Worm (Caenorhabditis elegans): ENCODE measurements around the gene ZK377.15.

Gene ZK377.15

ce11 chrX:3465785-3466184 is at the start of gene ZK377.15, which contains the start of gene sax-3:
Gene ZK377.15 (minus strand): TSS chrX:3465885.
Gene sax-3 (minus strand): TSS chrX:3465927.
- no peak for TF ChIP-seq W03F9.2 (tag; optimal IDR thresholded peaks at IDR 0.05)
- no peak for TF ChIP-seq him-1 (tag; optimal IDR thresholded peaks at IDR 0.05)
- no peak for TF ChIP-seq dao-5 (tag; optimal IDR thresholded peaks at IDR 0.05)

ce11 chrX:3513715-3514114 is 48.0 kb upstream of the ZK377.15 start:
- no peak for TF ChIP-seq him-1 (tag; optimal IDR thresholded peaks at IDR 0.05)
- no peak for TF ChIP-seq W03F9.2 (tag; optimal IDR thresholded peaks at IDR 0.05)
- TF ChIP-seq dao-5 (tag; optimal IDR thresholded peaks at IDR 0.05), result no peak

ce11 chrX:3508906-3509305 is 43.2 kb upstream of the ZK377.15 start, which contains the start of gene sox-4:
Gene sox-4 (minus strand): TSS chrX:3509006.
- TF ChIP-seq dao-5 (tag; optimal IDR thresholded peaks at IDR 0.05) (no peak), W03F9.2 (tag; optimal IDR thresholded peaks at IDR 0.05) (no peak), him-1 (tag; optimal IDR thresholded peaks at IDR 0.05) (no peak)

ce11 chrX:3507214-3507613 is 41.5 kb upstream of the ZK377.15 start:
- TF ChIP-seq him-1 (tag; optimal IDR thresholded peaks at IDR 0.05), result no peak

- TF ChIP-seq him-1 (tag; optimal IDR thresholded peaks at IDR 0.05), result no peak
- no peak for TF ChIP-seq W03F9.2 (tag; optimal IDR thresholded peaks at IDR 0.05)
- TF ChIP-seq dao-5 (tag; optimal IDR thresholded peaks at IDR 0.05), result no peak
Measured at ce11 chrX:3506556-3506955, 40.9 kb upstream of the ZK377.15 start.

ce11 chrX:3505062-3505461 is 39.4 kb upstream of the ZK377.15 start:
- no peak for TF ChIP-seq dao-5 (tag; optimal IDR thresholded peaks at IDR 0.05)
- TF ChIP-seq W03F9.2 (tag; optimal IDR thresholded peaks at IDR 0.05), result no peak
- no peak for TF ChIP-seq him-1 (tag; optimal IDR thresholded peaks at IDR 0.05)

ce11 chrX:3503025-3503424 is 37.3 kb upstream of the ZK377.15 start:
- TF ChIP-seq W03F9.2 (tag; optimal IDR thresholded peaks at IDR 0.05) (no peak), him-1 (tag; optimal IDR thresholded peaks at IDR 0.05) (no peak), dao-5 (tag; optimal IDR thresholded peaks at IDR 0.05) (no peak)

ce11 chrX:3500903-3501302 is 35.2 kb upstream of the ZK377.15 start:
- TF ChIP-seq him-1 (tag; optimal IDR thresholded peaks at IDR 0.05), result no peak

ce11 chrX:3500357-3500756 is 34.7 kb upstream of the ZK377.15 start:
- TF ChIP-seq him-1 (tag; optimal IDR thresholded peaks at IDR 0.05) (no peak), dao-5 (tag; optimal IDR thresholded peaks at IDR 0.05) (no peak), W03F9.2 (tag; optimal IDR thresholded peaks at IDR 0.05) (no peak)

- no peak for TF ChIP-seq dao-5 (tag; optimal IDR thresholded peaks at IDR 0.05)
- TF ChIP-seq him-1 (tag; optimal IDR thresholded peaks at IDR 0.05), result no peak
- TF ChIP-seq W03F9.2 (tag; optimal IDR thresholded peaks at IDR 0.05), result no peak
Measured at ce11 chrX:3499867-3500266, 34.2 kb upstream of the ZK377.15 start.

- TF ChIP-seq dao-5 (tag; optimal IDR thresholded peaks at IDR 0.05) (no peak), him-1 (tag; optimal IDR thresholded peaks at IDR 0.05) (no peak), W03F9.2 (tag; optimal IDR thresholded peaks at IDR 0.05) (no peak)
Measured at ce11 chrX:3498953-3499352, 33.3 kb upstream of the ZK377.15 start, which contains the start of gene C12D12.1. Gene C12D12.1 (plus strand): TSS chrX:3499253.

- TF ChIP-seq dao-5 (tag; optimal IDR thresholded peaks at IDR 0.05), result no peak
- no peak for TF ChIP-seq him-1 (tag; optimal IDR thresholded peaks at IDR 0.05)
- no peak for TF ChIP-seq W03F9.2 (tag; optimal IDR thresholded peaks at IDR 0.05)
Measured at ce11 chrX:3495776-3496175, 30.1 kb upstream of the ZK377.15 start, which contains the start of gene glt-1. Gene glt-1 (plus strand): TSS chrX:3496026.

- TF ChIP-seq dao-5 (tag; optimal IDR thresholded peaks at IDR 0.05), result no peak
- no peak for TF ChIP-seq him-1 (tag; optimal IDR thresholded peaks at IDR 0.05)
- no peak for TF ChIP-seq W03F9.2 (tag; optimal IDR thresholded peaks at IDR 0.05)
Measured at ce11 chrX:3494634-3495033, 28.9 kb upstream of the ZK377.15 start.

ce11 chrX:3492431-3492830 is 26.7 kb upstream of the ZK377.15 start:
- TF ChIP-seq him-1 (tag; optimal IDR thresholded peaks at IDR 0.05) (no peak), dao-5 (tag; optimal IDR thresholded peaks at IDR 0.05) (no peak), W03F9.2 (tag; optimal IDR thresholded peaks at IDR 0.05) (no peak)

- TF ChIP-seq him-1 (tag; optimal IDR thresholded peaks at IDR 0.05), result no peak
- TF ChIP-seq W03F9.2 (tag; optimal IDR thresholded peaks at IDR 0.05), result no peak
- TF ChIP-seq dao-5 (tag; optimal IDR thresholded peaks at IDR 0.05), result no peak
Measured at ce11 chrX:3488993-3489392, 23.3 kb upstream of the ZK377.15 start, which contains the start of gene C12D12.3. Gene C12D12.3 (plus strand): TSS chrX:3489293.
